Worm (Caenorhabditis elegans): ENCODE measurements around the gene ret-1.

The ret-1 gene

ce11 chrV:14855626-14856025 is 8.4 kb upstream of the ret-1 start (continued):
- no peak for TF ChIP-seq jun-1 (tag; optimal IDR thresholded peaks at IDR 0.05)
- TF ChIP-seq tbx-2 (tag; optimal IDR thresholded peaks at IDR 0.05) = no peak
- TF ChIP-seq mef-2 (tag; optimal IDR thresholded peaks at IDR 0.05) = no peak
- peak; percentile 42 for TF ChIP-seq pax-3 (tag; optimal IDR thresholded peaks at IDR 0.05)
- TF ChIP-seq C04F5.9 (tag; optimal IDR thresholded peaks at IDR 0.05) = no peak
- no peak for TF ChIP-seq efl-3 (GFP tag; optimal IDR thresholded peaks at IDR 0.05)
- TF ChIP-seq unc-130 (tag; optimal IDR thresholded peaks at IDR 0.05) = peak; percentile 47
- TF ChIP-seq nhr-20 (tag; optimal IDR thresholded peaks at IDR 0.05) = peak; percentile 41
- TF ChIP-seq blmp-1 (tag; optimal IDR thresholded peaks at IDR 0.05) = no peak
- TF ChIP-seq nhr-28 (tag; optimal IDR thresholded peaks at IDR 0.05) = no peak
- no peak for TF ChIP-seq lin-13 (GFP tag; optimal IDR thresholded peaks at IDR 0.05)
- peak in 1 of 3 experiments; percentile 4 for TF ChIP-seq dpl-1 (GFP tag; optimal IDR thresholded peaks at IDR 0.05)

ce11 chrV:14854261-14854660 is 7.0 kb upstream of the ret-1 start:
- TF ChIP-seq lin-35 (GFP tag; optimal IDR thresholded peaks at IDR 0.05) = no peak
- TF ChIP-seq elt-3 (tag; optimal IDR thresholded peaks at IDR 0.05) = no peak
- TF ChIP-seq skn-1 (tag; optimal IDR thresholded peaks at IDR 0.05) = no peak
- no peak for TF ChIP-seq sptf-1 (tag; optimal IDR thresholded peaks at IDR 0.05)
- no peak for TF ChIP-seq mdl-1 (tag; optimal IDR thresholded peaks at IDR 0.05)
- TF ChIP-seq swsn-7 (tag; optimal IDR thresholded peaks at IDR 0.05) = no peak
- no peak for TF ChIP-seq lin-13 (GFP tag; optimal IDR thresholded peaks at IDR 0.05)
- TF ChIP-seq lin-14 (GFP tag; optimal IDR thresholded peaks at IDR 0.05) = peak; percentile 30

- TF ChIP-seq dpl-1 (GFP tag; optimal IDR thresholded peaks at IDR 0.05) = no peak
Measured at ce11 chrV:14853739-14854138, 6.5 kb upstream of the ret-1 start.

ce11 chrV:14852620-14853019 is 5.4 kb upstream of the ret-1 start:
- TF ChIP-seq dsc-1 (tag; optimal IDR thresholded peaks at IDR 0.05) = no peak
- no peak for TF ChIP-seq zip-4 (GFP tag; optimal IDR thresholded peaks at IDR 0.05)
- TF ChIP-seq lin-14 (GFP tag; optimal IDR thresholded peaks at IDR 0.05) = peak; percentile 55
- no peak for TF ChIP-seq ztf-11 (tag; optimal IDR thresholded peaks at IDR 0.05)
- no peak for TF ChIP-seq pag-3 (tag; optimal IDR thresholded peaks at IDR 0.05; ENCODE audit: borderline replicate concordance, insufficient read depth)
- no peak for TF ChIP-seq blmp-1 (tag; optimal IDR thresholded peaks at IDR 0.05)
- TF ChIP-seq unc-98 (GFP tag; IDR thresholded peaks at IDR 0.05) = no peak
- no peak for TF ChIP-seq fos-1 (tag; optimal IDR thresholded peaks at IDR 0.05)
- no peak for TF ChIP-seq fkh-8 (tag; optimal IDR thresholded peaks at IDR 0.05)
- TF ChIP-seq tbx-2 (tag; optimal IDR thresholded peaks at IDR 0.05) = peak; percentile 5
- TF ChIP-seq unc-62 (GFP tag; optimal IDR thresholded peaks at IDR 0.05) = no peak
- no peak for TF ChIP-seq irx-1 (tag; optimal IDR thresholded peaks at IDR 0.05)
- TF ChIP-seq nhr-28 (tag; optimal IDR thresholded peaks at IDR 0.05) = no peak
- no peak for TF ChIP-seq lin-35 (GFP tag; optimal IDR thresholded peaks at IDR 0.05)
- no peak for TF ChIP-seq egl-27 (tag; optimal IDR thresholded peaks at IDR 0.05)
- no peak for TF ChIP-seq ces-1 (GFP tag; optimal IDR thresholded peaks at IDR 0.05)
- TF ChIP-seq efl-1 (optimal IDR thresholded peaks at IDR 0.05) = no peak
- peak in 1 of 2 experiments; percentile 70 for TF ChIP-seq efl-1 (GFP tag; optimal IDR thresholded peaks at IDR 0.05 in 1 of 2)
- no peak for TF ChIP-seq ets-5 (GFP tag; IDR thresholded peaks at IDR 0.05)

ce11 chrV:14851972-14852371 is 4.8 kb upstream of the ret-1 start:
- no peak for TF ChIP-seq aha-1 (tag; optimal IDR thresholded peaks at IDR 0.05)
- TF ChIP-seq elt-2 (tag; optimal IDR thresholded peaks at IDR 0.05) = peak; percentile 32
- TF ChIP-seq nhr-71 (tag; optimal IDR thresholded peaks at IDR 0.05) = no peak
- no peak for TF ChIP-seq tbx-2 (tag; optimal IDR thresholded peaks at IDR 0.05)
- no peak for TF ChIP-seq C04F5.9 (tag; optimal IDR thresholded peaks at IDR 0.05)
- TF ChIP-seq nhr-77 (tag; optimal IDR thresholded peaks at IDR 0.05) = no peak
- no peak for TF ChIP-seq lin-15B (tag; optimal IDR thresholded peaks at IDR 0.05)
- TF ChIP-seq lin-35 (GFP tag; optimal IDR thresholded peaks at IDR 0.05) = peak in 1 of 2 experiments; percentile 19
- no peak for TF ChIP-seq ztf-11 (tag; optimal IDR thresholded peaks at IDR 0.05)
